Fruit fly (Drosophila melanogaster): Measurements from ENCODE around the gene CG6418.

DNA sequence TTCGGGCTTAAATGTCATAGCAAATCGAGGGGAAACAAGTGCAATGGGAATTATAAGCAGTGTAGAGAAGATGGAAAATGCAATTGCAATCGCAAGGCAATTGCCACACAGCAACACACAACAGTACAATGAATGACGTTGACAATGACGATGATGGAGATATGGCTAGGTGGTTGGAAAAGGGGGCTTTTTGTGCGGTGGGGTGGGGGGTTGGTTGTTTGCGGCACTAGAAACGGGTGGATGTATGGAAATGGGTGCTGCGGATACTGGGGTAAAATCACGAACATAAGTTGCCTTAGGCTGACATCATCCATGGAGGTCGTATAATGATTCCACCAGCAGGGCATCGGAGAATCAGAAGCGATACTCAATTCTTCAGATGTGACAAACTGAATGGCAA lies 9.7 kb downstream of the CG6418 start:
- TF ChIP-seq CG8478 (optimal IDR thresholded peaks at IDR 0.05) (no peak), CTCF (optimal IDR thresholded peaks at IDR 0.05) (no peak)

Measured in S2 (cell line).